Fruit fly (Drosophila melanogaster): Measurements from ENCODE around the gene CG43390.

The CG43390 gene

DNA sequence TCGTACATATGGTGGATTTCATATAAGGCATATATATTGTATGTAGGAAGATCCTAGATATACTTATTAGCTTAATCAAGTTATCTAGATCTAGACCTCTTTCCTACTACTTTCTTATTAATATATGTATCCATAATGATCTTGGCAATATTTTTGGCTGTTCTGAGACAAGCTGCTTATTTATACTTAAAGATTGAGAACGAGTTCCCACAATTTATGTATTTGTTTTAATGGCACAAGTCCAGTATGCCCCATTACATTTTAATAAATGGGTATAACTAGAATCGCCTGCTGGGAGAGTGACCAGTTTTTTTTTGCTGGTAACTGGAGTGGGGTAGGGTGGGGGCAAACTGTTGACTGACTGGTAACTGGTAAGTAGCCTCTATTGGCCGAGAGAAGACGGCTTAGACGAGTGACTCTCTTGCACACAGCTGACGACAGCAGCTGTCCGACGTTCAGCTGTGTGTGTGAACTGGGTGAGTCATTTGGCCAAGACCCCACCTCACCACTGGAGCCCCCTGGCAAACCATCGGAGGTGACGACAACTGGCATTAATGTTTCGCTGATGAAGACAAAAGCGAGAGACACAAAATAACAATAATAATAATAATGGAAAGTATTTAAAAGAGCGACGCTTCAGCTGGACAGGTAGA is 42.9 kb downstream of the CG43390 start (continued):
- TF ChIP-seq CG7271 (tag; optimal IDR thresholded peaks at IDR 0.05) = no peak
- TF ChIP-seq Lpt (GFP tag; optimal IDR thresholded peaks at IDR 0.05) = no peak
- no peak for TF ChIP-seq CG32772 (GFP tag; IDR thresholded peaks at IDR 0.05)
- 0 out of 2 replicates have a peak, but pooled peaks have one; percentile 26 for TF ChIP-seq tna (GFP tag; IDR thresholded peaks at IDR 0.05; ENCODE audit: partially characterized antibody)
- TF ChIP-seq z (GFP tag; IDR thresholded peaks at IDR 0.05) = no peak
- TF ChIP-seq CG8359 (GFP tag; optimal IDR thresholded peaks at IDR 0.05; ENCODE audit: borderline replicate concordance) = no peak
- TF ChIP-seq B-H2 (GFP tag; optimal IDR thresholded peaks at IDR 0.05) = no peak
- peak; percentile 16; the same call in 1 of the 2 replicates for TF ChIP-seq Xrp1 (GFP tag; IDR thresholded peaks at IDR 0.05)
- no peak for TF ChIP-seq CG10147 (GFP tag; optimal IDR thresholded peaks at IDR 0.05)
- TF ChIP-seq D19B (GFP tag; optimal IDR thresholded peaks at IDR 0.05) = peak; percentile 74
- no peak for TF ChIP-seq exex (tag; optimal IDR thresholded peaks at IDR 0.05)
- TF ChIP-seq CG2116 (GFP tag; optimal IDR thresholded peaks at IDR 0.05) = no peak
- TF ChIP-seq CG2678 (tag; optimal IDR thresholded peaks at IDR 0.05) = no peak
- TF ChIP-seq CG9932 (GFP tag; IDR thresholded peaks at IDR 0.05) = peak; percentile 10; the same call in 1 of the 2 replicates
- TF ChIP-seq ftz-f1 (GFP tag; optimal IDR thresholded peaks at IDR 0.05) = no peak
- TF ChIP-seq H2.0 (GFP tag; IDR thresholded peaks at IDR 0.05) = no peak
- no peak for TF ChIP-seq CG2129 (GFP tag; IDR thresholded peaks at IDR 0.05; ENCODE audit: partially characterized antibody)
- TF ChIP-seq CG12942 (GFP tag; optimal IDR thresholded peaks at IDR 0.05) = no peak
- TF ChIP-seq Meics (GFP tag; optimal IDR thresholded peaks at IDR 0.05) = no peak
- TF ChIP-seq Fer3 (tag; optimal IDR thresholded peaks at IDR 0.05) = no peak
- peak; percentile 2 for TF ChIP-seq bcd (GFP tag; optimal IDR thresholded peaks at IDR 0.05)
- TF ChIP-seq E2f2 (GFP tag; IDR thresholded peaks at IDR 0.05) = no peak
- TF ChIP-seq CG6654 (GFP tag; optimal IDR thresholded peaks at IDR 0.05) = no peak
- TF ChIP-seq tx (GFP tag; optimal IDR thresholded peaks at IDR 0.05) = no peak
- TF ChIP-seq Hmx (GFP tag; optimal IDR thresholded peaks at IDR 0.05) = no peak
- no peak for TF ChIP-seq cad (GFP tag; optimal IDR thresholded peaks at IDR 0.05)
- no peak for TF ChIP-seq CG12219 (GFP tag; optimal IDR thresholded peaks at IDR 0.05)
- no peak for TF ChIP-seq chm (GFP tag; IDR thresholded peaks at IDR 0.05)
- no peak for TF ChIP-seq Ptx1 (GFP tag; IDR thresholded peaks at IDR 0.05)
- TF ChIP-seq CG10543 (GFP tag; optimal IDR thresholded peaks at IDR 0.05) = peak; percentile 15
- TF ChIP-seq sens (GFP tag) = peak; percentile 3
- no peak for TF ChIP-seq Dp (GFP tag; optimal IDR thresholded peaks at IDR 0.05)
- TF ChIP-seq CG2120 (GFP tag; optimal IDR thresholded peaks at IDR 0.05) = peak; percentile 33
- TF ChIP-seq CG11695 (GFP tag; IDR thresholded peaks at IDR 0.05) = 0 out of 3 replicates have a peak, but pooled peaks have one; percentile 22
- no peak for TF ChIP-seq CkIIα-i1 (GFP tag; IDR thresholded peaks at IDR 0.05)
- no peak for TF ChIP-seq CG14667 (GFP tag; IDR thresholded peaks at IDR 0.05)

dm6 chr3L:11536132-11536531 is 43.6 kb downstream of the CG43390 start:
- no peak for TF ChIP-seq schlank (tag; optimal IDR thresholded peaks at IDR 0.05)
- TF ChIP-seq CG10959 (GFP tag; IDR thresholded peaks at IDR 0.05) = no peak
- TF ChIP-seq Myb (GFP tag; optimal IDR thresholded peaks at IDR 0.05) = no peak
- peak; percentile 18; the same call in 1 of the 2 replicates for TF ChIP-seq crol (GFP tag; IDR thresholded peaks at IDR 0.05)
- TF ChIP-seq HLH54F (GFP tag; optimal IDR thresholded peaks at IDR 0.05) = no peak
- TF ChIP-seq knrl (GFP tag; IDR thresholded peaks at IDR 0.05; ENCODE audit: partially characterized antibody) = no peak
- TF ChIP-seq E2f1 (GFP tag; IDR thresholded peaks at IDR 0.05) = no peak
- TF ChIP-seq CG14050 (GFP tag; IDR thresholded peaks at IDR 0.05) = no peak
- peak; percentile 58; the same call in 1 of the 2 replicates for TF ChIP-seq CG32532 (GFP tag; IDR thresholded peaks at IDR 0.05)
- no peak for TF ChIP-seq bigmax (GFP tag; optimal IDR thresholded peaks at IDR 0.05)
- TF ChIP-seq ara (GFP tag; IDR thresholded peaks at IDR 0.05) = no peak
- TF ChIP-seq ato (GFP tag; IDR thresholded peaks at IDR 0.05; ENCODE audit: partially characterized antibody) = no peak
- TF ChIP-seq slbo (GFP tag; IDR thresholded peaks at IDR 0.05) = peak; percentile 49; the same call in 1 of the 2 replicates
- TF ChIP-seq pita (GFP tag; optimal IDR thresholded peaks at IDR 0.05) = no peak
- peak; percentile 47 for TF ChIP-seq Sox102F (GFP tag; optimal IDR thresholded peaks at IDR 0.05)
- no peak for TF ChIP-seq Lim3 (GFP tag; IDR thresholded peaks at IDR 0.05)
- TF ChIP-seq fd64A (GFP tag; optimal IDR thresholded peaks at IDR 0.05) = no peak
